Fruit fly (Drosophila melanogaster) whole organism, pupa: ENCODE data around the gene ps.

Experiments used
- CG10348 ChIP-seq: fragments of 200-800 bp; sonication (Bioruptor generic); IDR thresholded peaks from 2 replicates; pipeline ENCODE4 v1.3.6; 2022; ENCODE audit warnings: missing biosample characterization, missing genetic modification characterization
- CG14655 ChIP-seq: fragments of 200-800 bp; sonication (Bioruptor generic); optimal IDR thresholded peaks from 3 replicates; lab custom pipeline; 2017; ENCODE audit warnings: mild to moderate bottlenecking, missing biosample characterization, missing genetic modification reagents, missing genetic modification characterization
- CG15710 ChIP-seq: fragments of 200-800 bp; sonication (Bioruptor generic); optimal IDR thresholded peaks from 2 replicates; lab custom pipeline; 2018; ENCODE audit warnings: missing biosample characterization, mild to moderate bottlenecking, missing genetic modification characterization, moderate library complexity
- CG17806 ChIP-seq: fragments of 200-800 bp; sonication (Bioruptor generic); optimal IDR thresholded peaks from 2 replicates; lab custom pipeline; 2018; ENCODE audit warnings: missing biosample characterization, mild to moderate bottlenecking, missing genetic modification characterization, moderate library complexity
- CG4496 ChIP-seq: fragments of 200-800 bp; sonication (Bioruptor generic); IDR thresholded peaks from 3 replicates; pipeline ENCODE4 v1.3.6; 2022; ENCODE audit warnings: missing biosample characterization, missing genetic modification characterization
- CG9948 ChIP-seq: fragments of 200-800 bp; sonication (Bioruptor generic); optimal IDR thresholded peaks from 2 replicates; lab custom pipeline; 2018; ENCODE audit warnings: missing biosample characterization, mild to moderate bottlenecking, missing genetic modification characterization, moderate library complexity
- D1 ChIP-seq: fragments of 200-800 bp; sonication (Bioruptor generic); optimal IDR thresholded peaks from 2 replicates; lab custom pipeline; 2018; ENCODE audit warnings: missing biosample characterization, mild to moderate bottlenecking, missing genetic modification characterization, moderate library complexity
- EcR ChIP-seq: fragments of 200-800 bp; sonication (Bioruptor generic); optimal IDR thresholded peaks from 3 replicates; lab custom pipeline; 2019; ENCODE audit warnings: missing biosample characterization, missing genetic modification characterization, mild to moderate bottlenecking, moderate library complexity, missing genetic modification reagents
- Pif1A ChIP-seq: fragments of 200-800 bp; sonication (Bioruptor generic); optimal IDR thresholded peaks from 3 replicates; lab custom pipeline; 2016; ENCODE audit warnings: missing biosample characterization, missing genetic modification characterization
- Pif1B ChIP-seq: fragments of 200-800 bp; sonication (Bioruptor generic); optimal IDR thresholded peaks from 3 replicates; lab custom pipeline; 2016; ENCODE audit warnings: missing biosample characterization, missing genetic modification characterization
- rn ChIP-seq: fragments of 200-800 bp; sonication (Bioruptor generic); IDR thresholded peaks from 2 replicates; pipeline ENCODE4 v1.3.6; 2022; ENCODE audit warnings: missing biosample characterization, missing genetic modification characterization

DNA sequence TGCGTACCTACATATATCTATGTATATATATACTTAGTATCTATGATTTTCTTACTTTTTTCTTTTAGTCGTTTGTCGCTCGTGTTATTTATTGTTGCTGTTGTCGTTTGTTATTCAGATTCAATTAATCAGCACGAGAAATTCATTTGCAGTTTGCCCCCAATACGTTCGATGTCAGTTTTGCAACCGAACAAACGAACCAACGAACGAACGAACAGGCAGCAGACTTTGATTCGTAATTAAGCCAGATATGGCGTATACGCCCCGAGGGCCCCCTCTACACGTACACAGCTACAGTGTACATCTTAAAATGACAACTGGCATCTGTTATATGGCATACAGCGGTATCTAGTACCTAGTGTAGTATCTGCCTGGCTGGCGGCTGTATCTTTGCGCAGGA, 15.5 kb downstream of the ps start:
- TF ChIP-seq Pif1B (GFP tag; lab: Kevin White, UChicago), result no peak
- no peak for TF ChIP-seq CG15710 (tag; lab: Kevin White, UChicago)
- no peak for TF ChIP-seq rn (GFP tag; lab: Robert Waterston, UW)
- no peak for TF ChIP-seq CG9948 (tag; lab: Kevin White, UChicago)
- no peak for TF ChIP-seq EcR (GFP tag; lab: Kevin White, UChicago)
- TF ChIP-seq CG17806 (tag; lab: Kevin White, UChicago), result no peak
- no peak for TF ChIP-seq CG4496 (GFP tag; lab: Robert Waterston, UW)
- TF ChIP-seq Pif1A (GFP tag; lab: Kevin White, UChicago), result no peak
- no peak for TF ChIP-seq CG14655 (GFP tag; lab: Kevin White, UChicago)
- no peak for TF ChIP-seq CG10348 (GFP tag; lab: Robert Waterston, UW)
- no peak for TF ChIP-seq D1 (tag; lab: Kevin White, UChicago)
